Worm (Caenorhabditis elegans) whole organism, young adult: ENCODE data around the gene C25H3.17.
A peak's percentile ranks its signal among the peaks of the same experiment; 100 is the strongest.

ENCODE experiments used
- Y53G8AR.9 ChIP-seq: fragments of 200-800 bp; sonication (Bioruptor generic); conservative IDR thresholded peaks from 2 replicates; pipeline ENCODE4 v1.3.6; 2022; ENCODE audit warnings: missing genetic modification reagents, missing genetic modification characterization, missing compliant biosample characterization
- ama-1 ChIP-seq, 3 experiments: fragments of 150-350 bp in 1 of 3; sonication (generic microtip) in 2 of 3; optimal IDR thresholded peaks; 2 replicates each; lab custom pipeline; 2014 to 2018; ENCODE audit warnings: missing biosample characterization in 2 of 3, missing genetic modification characterization in 2 of 3, missing genetic modification reagents in 2 of 3
- attf-6 ChIP-seq: fragments of 200-800 bp; sonication (Bioruptor generic); IDR thresholded peaks from 2 replicates; pipeline ENCODE4 v1.3.6; 2022; ENCODE audit warnings: missing genetic modification reagents, missing genetic modification characterization, missing compliant biosample characterization
- dpl-1 ChIP-seq: fragments of 150-350 bp; optimal IDR thresholded peaks from 2 replicates; lab custom pipeline; 2014; ENCODE audit warnings: missing biosample characterization, missing genetic modification reagents, missing genetic modification characterization
- mel-28 ChIP-seq: sonication (generic microtip); optimal IDR thresholded peaks from 2 replicates; lab custom pipeline; 2016; ENCODE audit warnings: borderline replicate concordance, mild to moderate bottlenecking, missing genetic modification characterization, missing compliant biosample characterization
- repo-1 ChIP-seq: sonication (generic microtip); optimal IDR thresholded peaks from 2 replicates; lab custom pipeline; 2017; ENCODE audit warnings: mild to moderate bottlenecking, missing genetic modification characterization, missing compliant biosample characterization
- sdz-38 ChIP-seq: sonication (generic microtip); optimal IDR thresholded peaks from 2 replicates; lab custom pipeline; 2016; ENCODE audit warnings: missing genotype, missing genetic modification characterization, missing compliant biosample characterization
- snpc-1.3 ChIP-seq: sonication (generic microtip); optimal IDR thresholded peaks from 2 replicates; lab custom pipeline; 2017; ENCODE audit warnings: missing genetic modification characterization, mild to moderate bottlenecking, missing compliant biosample characterization, antibody characterized with exemption, moderate library complexity, missing genotype, missing genetic modification reagents; ENCODE audit not compliant: insufficient read depth
- snpc-4 ChIP-seq, 5 experiments: fragments of 150-350 bp in 1 of 5; sonication (generic microtip) in 4 of 5; optimal IDR thresholded peaks; 2 replicates each; lab custom pipeline; 2014 to 2018; ENCODE audit warnings: missing genetic modification characterization in 5 of 5, missing biosample characterization in 3 of 5, antibody characterized with exemption in 2 of 5, mild to moderate bottlenecking in 2 of 5, missing compliant biosample characterization in 2 of 5, missing genotype in 2 of 5, moderate library complexity in 2 of 5, missing genetic modification reagents in 1 of 5
- unc-62 ChIP-seq: fragments of 150-350 bp; optimal IDR thresholded peaks from 2 replicates; lab custom pipeline; 2014; ENCODE audit warnings: missing biosample characterization, missing genetic modification reagents, missing genetic modification characterization
- xnd-1 ChIP-seq: sonication (generic microtip); optimal IDR thresholded peaks from 2 replicates; lab custom pipeline; 2016; ENCODE audit warnings: missing genotype, missing genetic modification reagents, missing genetic modification characterization, missing compliant biosample characterization

ce11 chrII:5714807-5715206 is 45.3 kb upstream of the C25H3.17 start, which contains the start of the genes tiar-1 and lelo-4:
- TF ChIP-seq Y53G8AR.9 (GFP tag; lab: Robert Waterston, UW) (no peak), sdz-38 (tag; lab: Kevin White, UChicago) (no peak), dpl-1 (GFP tag; lab: Kevin White, UChicago) (peak; percentile 73), xnd-1 (tag; lab: Kevin White, UChicago) (no peak), snpc-1.3 (tag; lab: Kevin White, UChicago) (peak; percentile 52), ama-1 (optimal IDR thresholded peaks at IDR 0.05; lab: Kevin White, UChicago) (no peak), ama-1 (GFP tag; optimal IDR thresholded peaks at IDR 0.05; lab: Kevin White, UChicago) (no peak), mel-28 (tag; lab: Kevin White, UChicago) (no peak), attf-6 (GFP tag; lab: Robert Waterston, UW) (no peak), unc-62 (GFP tag; lab: Kevin White, UChicago) (no peak), snpc-4 (GFP tag; optimal IDR thresholded peaks at IDR 0.05; lab: Kevin White, UChicago) (peak; percentile 4), snpc-4 (tag; optimal IDR thresholded peaks at IDR 0.05; lab: Kevin White, UChicago) (peak in 3 of 4 experiments; percentile 27 to 63 (median 62)), repo-1 (tag; lab: Kevin White, UChicago) (no peak)
